Worm (Caenorhabditis elegans): ENCODE data around the gene set-21.
"Not testable (repeated sequence)": the region's sequence is repeated elsewhere in the genome, so short reads cannot be mapped to it uniquely, and the experiment has no call there.

- TF ChIP-seq nhr-28 (tag; optimal IDR thresholded peaks at IDR 0.05); fkh-10 (GFP tag; optimal IDR thresholded peaks at IDR 0.05); pha-4 (tag; optimal IDR thresholded peaks at IDR 0.05); nhr-237 (tag; optimal IDR thresholded peaks at IDR 0.05); skn-1 (tag; optimal IDR thresholded peaks at IDR 0.05); snpc-4 (tag; optimal IDR thresholded peaks at IDR 0.05); unc-62 (GFP tag; optimal IDR thresholded peaks at IDR 0.05); ceh-16 (tag; optimal IDR thresholded peaks at IDR 0.05): not testable (repeated sequence)
Measured at ce11 chrIV:4388854-4389253, 1.8 kb upstream of the set-21 start.

All from whole organism, L3 larva.